Fruit fly (Drosophila melanogaster) whole organism, embryonic: ENCODE results near the gene Actn3.

Experiments used
- Bdp1 ChIP-seq: fragments of 200-800 bp; sonication (Bioruptor generic); optimal IDR thresholded peaks from 3 replicates; lab custom pipeline; 2016; ENCODE audit warnings: missing biosample characterization, missing genetic modification characterization
- CG13123 ChIP-seq: fragments of 200-800 bp; sonication (Bioruptor generic); optimal IDR thresholded peaks from 2 replicates; lab custom pipeline; 2016; ENCODE audit warnings: missing biosample characterization, missing genetic modification characterization
- CG14860 ChIP-seq: fragments of 200-800 bp; sonication (Bioruptor generic); IDR thresholded peaks from 3 replicates; pipeline ENCODE4 v1.3.6; 2022; ENCODE audit warnings: missing biosample characterization, missing genetic modification characterization; ENCODE audit not compliant: partially characterized antibody
- CG15696 ChIP-seq: fragments of 200-800 bp; sonication (Bioruptor generic); optimal IDR thresholded peaks from 2 replicates; lab custom pipeline; 2019; ENCODE audit warnings: missing biosample characterization, mild to moderate bottlenecking, missing genetic modification characterization, moderate library complexity
- CG16779 ChIP-seq: fragments of 200-800 bp; sonication (Bioruptor generic); IDR thresholded peaks from 2 replicates; pipeline ENCODE4 v1.3.6; 2022; ENCODE audit warnings: missing biosample characterization, missing genetic modification characterization
- CG2875 ChIP-seq: fragments of 200-800 bp; sonication (Bioruptor generic); optimal IDR thresholded peaks from 2 replicates; lab custom pipeline; 2017; ENCODE audit warnings: missing biosample characterization, mild to moderate bottlenecking, missing genetic modification characterization, missing genetic modification reagents
- CG31388 ChIP-seq: fragments of 200-800 bp; sonication (Bioruptor generic); optimal IDR thresholded peaks from 2 replicates; lab custom pipeline; 2016; ENCODE audit warnings: missing biosample characterization, missing genetic modification characterization
- CG34422 ChIP-seq: fragments of 200-800 bp; sonication (Bioruptor generic); IDR thresholded peaks from 3 replicates; pipeline ENCODE4 v1.3.6; 2022; ENCODE audit warnings: missing biosample characterization, missing genetic modification characterization
- CG3995 ChIP-seq: fragments of 200-800 bp; sonication (Bioruptor generic); optimal IDR thresholded peaks from 3 replicates; lab custom pipeline; 2016; ENCODE audit warnings: missing biosample characterization, missing genetic modification characterization
- CG4282 ChIP-seq: fragments of 200-800 bp; sonication (Bioruptor generic); optimal IDR thresholded peaks from 2 replicates; lab custom pipeline; 2016; ENCODE audit warnings: missing biosample characterization, missing genetic modification characterization
- CG5953 ChIP-seq: fragments of 200-800 bp; sonication (Bioruptor generic); IDR thresholded peaks from 2 replicates; pipeline ENCODE4 v1.3.6; 2022; ENCODE audit warnings: missing biosample characterization, missing genetic modification characterization
- CG7928 ChIP-seq: fragments of 200-800 bp; sonication (Bioruptor generic); optimal IDR thresholded peaks from 2 replicates; lab custom pipeline; 2017; ENCODE audit warnings: missing biosample characterization, mild to moderate bottlenecking, missing genetic modification characterization
- CG8765 ChIP-seq: fragments of 200-800 bp; sonication (Bioruptor generic); IDR thresholded peaks from 2 replicates; pipeline ENCODE4 v1.3.6; 2022; ENCODE audit warnings: missing biosample characterization, missing genetic modification characterization
- CrebB ChIP-seq: fragments of 200-800 bp; sonication (Bioruptor generic); optimal IDR thresholded peaks from 3 replicates; lab custom pipeline; 2018; ENCODE audit warnings: missing biosample characterization, mild to moderate bottlenecking, missing genetic modification characterization
- Ets65A ChIP-seq: fragments of 200-800 bp; sonication (Bioruptor generic); peaks from one replicate; lab custom pipeline; 2016; ENCODE audit warnings: missing biosample characterization, missing genetic modification characterization
- Fer1 ChIP-seq: fragments of 200-800 bp; sonication (Bioruptor generic); optimal IDR thresholded peaks from 2 replicates; lab custom pipeline; 2017; ENCODE audit warnings: missing biosample characterization, mild to moderate bottlenecking, missing genetic modification characterization
- Gsc ChIP-seq: fragments of 200-800 bp; sonication (Bioruptor generic); IDR thresholded peaks from 2 replicates; pipeline ENCODE4 v1.3.6; 2022; ENCODE audit warnings: missing biosample characterization, missing genetic modification characterization
- Hr51 ChIP-seq, 2 experiments: fragments of 200-800 bp; sonication (Bioruptor generic); optimal IDR thresholded peaks; 2 replicates in 1 of 2; 3 replicates in 1 of 2; lab custom pipeline; 2016 to 2018; ENCODE audit warnings: missing biosample characterization in 2 of 2, missing genetic modification characterization in 2 of 2, mild to moderate bottlenecking in 1 of 2, moderate library complexity in 1 of 2
- Hr78 ChIP-seq, 2 experiments: fragments of 200-800 bp in 1 of 2; fragments of >200 bp in 1 of 2; sonication (Bioruptor generic) in 1 of 2; optimal IDR thresholded peaks; 2 replicates each; lab custom pipeline; 2017 to 2019; ENCODE audit warnings: missing biosample characterization in 2 of 2, missing genetic modification characterization in 2 of 2, mild to moderate bottlenecking in 1 of 2, moderate library complexity in 1 of 2
- Hsf ChIP-seq: fragments of 200-800 bp; sonication (Bioruptor generic); optimal IDR thresholded peaks from 3 replicates; lab custom pipeline; 2016; ENCODE audit warnings: missing biosample characterization, missing genetic modification characterization
- Jarid2 ChIP-seq: fragments of 200-800 bp; sonication (Bioruptor generic); optimal IDR thresholded peaks from 3 replicates; lab custom pipeline; 2017; ENCODE audit warnings: mild to moderate bottlenecking, missing biosample characterization, missing genetic modification reagents, missing genetic modification characterization
- Lim3 ChIP-seq: fragments of 200-800 bp; sonication (Bioruptor generic); IDR thresholded peaks from 2 replicates; pipeline ENCODE4 v1.3.6; 2022; ENCODE audit warnings: missing biosample characterization, missing genetic modification characterization
- Meics ChIP-seq: fragments of 200-800 bp; sonication (Bioruptor generic); optimal IDR thresholded peaks from 2 replicates; lab custom pipeline; 2017; ENCODE audit warnings: missing biosample characterization, mild to moderate bottlenecking, missing genetic modification characterization
- Myb ChIP-seq: fragments of 200-800 bp; sonication (Bioruptor generic); optimal IDR thresholded peaks from 2 replicates; lab custom pipeline; 2016; ENCODE audit warnings: missing biosample characterization, missing genetic modification characterization
- Side ChIP-seq: fragments of 200-800 bp; sonication (Bioruptor generic); optimal IDR thresholded peaks from 2 replicates; lab custom pipeline; 2016; ENCODE audit warnings: missing biosample characterization, missing genetic modification characterization
- Sox100B ChIP-seq: fragments of 200-800 bp; sonication (Bioruptor generic); optimal IDR thresholded peaks from 3 replicates; lab custom pipeline; 2018; ENCODE audit warnings: missing biosample characterization, mild to moderate bottlenecking, missing genetic modification characterization
- Sry-β ChIP-seq: fragments of 200-800 bp; sonication (Bioruptor generic); optimal IDR thresholded peaks from 2 replicates; lab custom pipeline; 2018; ENCODE audit warnings: missing biosample characterization, mild to moderate bottlenecking, missing genetic modification characterization, moderate library complexity
- Ssrp ChIP-seq: fragments of 200-800 bp; sonication (Bioruptor generic); optimal IDR thresholded peaks from 2 replicates; lab custom pipeline; 2018; ENCODE audit warnings: missing biosample characterization, mild to moderate bottlenecking, missing genetic modification characterization, moderate library complexity
- Taf1 ChIP-seq: fragments of 200-800 bp; sonication (Bioruptor generic); IDR thresholded peaks from 2 replicates; pipeline ENCODE4 v1.3.6; 2022; ENCODE audit warnings: missing biosample characterization, missing genetic modification characterization
- amos ChIP-seq: fragments of 200-800 bp; sonication (Bioruptor generic); IDR thresholded peaks from 2 replicates; pipeline ENCODE4 v1.3.6; 2022; ENCODE audit warnings: missing biosample characterization, missing genetic modification characterization; ENCODE audit not compliant: partially characterized antibody
- ap ChIP-seq: fragments of 200-800 bp; sonication (Bioruptor generic); IDR thresholded peaks from 2 replicates; pipeline ENCODE4 v1.3.6; 2022; ENCODE audit warnings: missing biosample characterization, missing genetic modification characterization
- ase ChIP-seq: fragments of 200-800 bp; sonication (Bioruptor generic); IDR thresholded peaks from 3 replicates; pipeline ENCODE4 v1.3.6; 2022; ENCODE audit warnings: missing biosample characterization, missing genetic modification characterization
- ato ChIP-seq: fragments of 200-800 bp; sonication (Bioruptor generic); IDR thresholded peaks from 2 replicates; pipeline ENCODE4 v1.3.6; 2022; ENCODE audit warnings: missing biosample characterization, missing genetic modification characterization; ENCODE audit not compliant: partially characterized antibody
- cad ChIP-seq: fragments of >200 bp; optimal IDR thresholded peaks from 2 replicates; lab custom pipeline; 2017; ENCODE audit warnings: missing biosample characterization, missing genetic modification characterization
- caup ChIP-seq: fragments of 200-800 bp; sonication (Bioruptor generic); optimal IDR thresholded peaks from 3 replicates; lab custom pipeline; 2017; ENCODE audit warnings: missing biosample characterization, mild to moderate bottlenecking, missing genetic modification characterization, moderate library complexity; ENCODE audit not compliant: severe bottlenecking
- chn ChIP-seq: fragments of 200-800 bp; sonication (Bioruptor generic); optimal IDR thresholded peaks from 2 replicates; lab custom pipeline; 2016; ENCODE audit warnings: missing biosample characterization, missing genetic modification characterization
- ci ChIP-seq: fragments of 200-800 bp; sonication (Bioruptor generic); IDR thresholded peaks from 3 replicates; pipeline ENCODE4 v1.3.6; 2022; ENCODE audit warnings: missing biosample characterization, missing genetic modification characterization
- da ChIP-seq: fragments of 200-800 bp; sonication (Bioruptor generic); optimal IDR thresholded peaks from 2 replicates; lab custom pipeline; 2016; ENCODE audit warnings: missing biosample characterization, missing genetic modification characterization
- dmrt99B ChIP-seq: fragments of 200-800 bp; sonication (Bioruptor generic); optimal IDR thresholded peaks from 2 replicates; lab custom pipeline; 2018; ENCODE audit warnings: missing biosample characterization, mild to moderate bottlenecking, missing genetic modification characterization, moderate library complexity
- hth ChIP-seq: fragments of >200 bp; optimal IDR thresholded peaks from 2 replicates; lab custom pipeline; 2017; ENCODE audit warnings: inconsistent platforms
- jigr1 ChIP-seq: fragments of 200-800 bp; sonication (Bioruptor generic); IDR thresholded peaks from 3 replicates; pipeline ENCODE4 v1.3.6; 2022; ENCODE audit warnings: missing biosample characterization, missing genetic modification characterization
- klu ChIP-seq: fragments of 200-800 bp; sonication (Bioruptor generic); IDR thresholded peaks from 2 replicates; pipeline ENCODE4 v1.3.6; 2022; ENCODE audit warnings: missing biosample characterization, missing genetic modification characterization
- lab ChIP-seq: fragments of 200-800 bp; sonication (Bioruptor generic); optimal IDR thresholded peaks from 3 replicates; lab custom pipeline; 2017; ENCODE audit warnings: missing biosample characterization, missing genetic modification characterization, mild to moderate bottlenecking, moderate library complexity, missing genetic modification reagents
- mam ChIP-seq: fragments of 200-800 bp; sonication (Bioruptor generic); optimal IDR thresholded peaks from 3 replicates; lab custom pipeline; 2016; ENCODE audit warnings: missing biosample characterization, missing genetic modification characterization
- mirr ChIP-seq: fragments of 200-800 bp; sonication (Bioruptor generic); optimal IDR thresholded peaks from 3 replicates; lab custom pipeline; 2018; ENCODE audit warnings: missing biosample characterization, mild to moderate bottlenecking, missing genetic modification characterization
- nmo ChIP-seq: fragments of 200-800 bp; sonication (Bioruptor generic); optimal IDR thresholded peaks from 2 replicates; lab custom pipeline; 2018; ENCODE audit warnings: missing biosample characterization, mild to moderate bottlenecking, missing genetic modification characterization, moderate library complexity
- nom ChIP-seq: fragments of 200-800 bp; sonication (Bioruptor generic); optimal IDR thresholded peaks from 2 replicates; lab custom pipeline; 2017; ENCODE audit warnings: missing biosample characterization, missing genetic modification characterization, mild to moderate bottlenecking, moderate library complexity, missing genetic modification reagents
- odd ChIP-seq: fragments of 200-800 bp; sonication (Bioruptor generic); optimal IDR thresholded peaks from 2 replicates; lab custom pipeline; 2017; ENCODE audit warnings: missing biosample characterization, mild to moderate bottlenecking, missing genetic modification characterization
- ro ChIP-seq: fragments of 200-800 bp; sonication (Bioruptor generic); IDR thresholded peaks from 2 replicates; pipeline ENCODE4 v1.3.6; 2022; ENCODE audit warnings: missing biosample characterization, missing genetic modification characterization
- slou ChIP-seq: fragments of 200-800 bp; sonication (Bioruptor generic); optimal IDR thresholded peaks from 3 replicates; lab custom pipeline; 2016; ENCODE audit warnings: missing biosample characterization, missing genetic modification characterization
- sr ChIP-seq: fragments of 200-800 bp; sonication (Bioruptor generic); IDR thresholded peaks from 3 replicates; pipeline ENCODE4 v1.3.6; 2022; ENCODE audit warnings: missing biosample characterization, missing genetic modification characterization

The Actn3 gene

dm6 chr3R:17020956-17021355 is 43.4 kb upstream of the Actn3 start, which contains the start of gene Adsl (continued):
- no peak for TF ChIP-seq Bdp1 (GFP tag; lab: Kevin White, UChicago)
- TF ChIP-seq slou, result no peak
- TF ChIP-seq CG15696 (tag; lab: Kevin White, UChicago), result peak; percentile 3
- no peak for TF ChIP-seq CG13123 (GFP tag; lab: Kevin White, UChicago)
- no peak for TF ChIP-seq dmrt99B (tag; lab: Kevin White, UChicago)
- TF ChIP-seq CrebB (tag; lab: Kevin White, UChicago), result peak; percentile 86
- peak; percentile 83 for TF ChIP-seq CG2875 (GFP tag; lab: Kevin White, UChicago)
- no peak for TF ChIP-seq sr (GFP tag; lab: Robert Waterston, UW)
- TF ChIP-seq Hr78 (GFP tag; optimal IDR thresholded peaks at IDR 0.05; lab: Kevin White, UChicago), result no peak
- TF ChIP-seq hth (lab: Kevin White, UChicago), result no peak
- peak; percentile 91 for TF ChIP-seq ci (GFP tag; lab: Robert Waterston, UW)
- TF ChIP-seq Sox100B (GFP tag; lab: Kevin White, UChicago), result peak; percentile 74
- no peak for TF ChIP-seq Sry-β
- no peak for TF ChIP-seq CG16779 (GFP tag; lab: Robert Waterston, UW)
- no peak for TF ChIP-seq CG31388 (GFP tag; lab: Kevin White, UChicago)
- no peak for TF ChIP-seq Ssrp (tag; lab: Kevin White, UChicago)
- peak; percentile 42; the same call in 1 of the 3 replicates for TF ChIP-seq CG34422 (GFP tag; lab: Robert Waterston, UW)
- peak in 1 of 2 experiments; percentile 9 for TF ChIP-seq Hr51 (GFP tag; optimal IDR thresholded peaks at IDR 0.05; lab: Kevin White, UChicago)
- TF ChIP-seq Jarid2 (GFP tag; lab: Kevin White, UChicago), result peak; percentile 60
- TF ChIP-seq amos (GFP tag; lab: Robert Waterston, UW), result no peak
- peak; percentile 40 for TF ChIP-seq CG3995 (GFP tag; lab: Kevin White, UChicago)
- no peak for TF ChIP-seq CG4282 (GFP tag; lab: Kevin White, UChicago)
- 0 out of 2 replicates have a peak, but pooled peaks have one; percentile 36 for TF ChIP-seq CG5953 (GFP tag; lab: Robert Waterston, UW)
- TF ChIP-seq ato (GFP tag; lab: Robert Waterston, UW), result peak; percentile 26; the same call in 1 of the 2 replicates
- peak; percentile 30 for TF ChIP-seq mirr (GFP tag; lab: Kevin White, UChicago)
- no peak for TF ChIP-seq jigr1
- TF ChIP-seq Myb (GFP tag; lab: Kevin White, UChicago), result peak; percentile 91
- no peak for TF ChIP-seq CG7928
- no peak for TF ChIP-seq ase
- TF ChIP-seq ap, result no peak
- no peak for TF ChIP-seq CG14860 (GFP tag; lab: Robert Waterston, UW)
- TF ChIP-seq da (GFP tag; lab: Kevin White, UChicago), result peak; percentile 12
- TF ChIP-seq chn (GFP tag; lab: Kevin White, UChicago), result no peak
- TF ChIP-seq ro, result no peak
- no peak for TF ChIP-seq Lim3 (GFP tag; lab: Robert Waterston, UW)
- TF ChIP-seq caup (GFP tag; lab: Kevin White, UChicago), result peak; percentile 89
- TF ChIP-seq klu (GFP tag; lab: Robert Waterston, UW), result no peak
- peak; percentile 20 for TF ChIP-seq Side (GFP tag; lab: Kevin White, UChicago)
- no peak for TF ChIP-seq Gsc (GFP tag; lab: Robert Waterston, UW)
- TF ChIP-seq nmo (GFP tag; lab: Kevin White, UChicago), result peak; percentile 73
- peak; percentile 79 for TF ChIP-seq odd (GFP tag; lab: Kevin White, UChicago)
- TF ChIP-seq Ets65A (GFP tag; lab: Kevin White, UChicago), result no peak
- TF ChIP-seq lab, result peak; percentile 82
- peak; percentile 83 for TF ChIP-seq Meics
- no peak for TF ChIP-seq mam (GFP tag; lab: Kevin White, UChicago)
- no peak for TF ChIP-seq CG8765 (GFP tag; lab: Robert Waterston, UW)
- TF ChIP-seq cad, result no peak
- TF ChIP-seq nom, result no peak
- TF ChIP-seq Hsf (GFP tag; lab: Kevin White, UChicago), result peak; percentile 32
- TF ChIP-seq Taf1 (GFP tag; lab: Robert Waterston, UW), result no peak
- no peak for TF ChIP-seq Fer1
